Worm (Caenorhabditis elegans): ENCODE data around the gene cif-1.

The cif-1 gene

ce11 chrIV:4686291-4686830 lies 24.2 kb downstream of the cif-1 start:
- TF ChIP-seq nhr-129 (tag; optimal IDR thresholded peaks at IDR 0.05) (no peak), ztf-1 (GFP tag; conservative IDR thresholded peaks at IDR 0.05) (no peak), alr-1 (tag; optimal IDR thresholded peaks at IDR 0.05) (no peak), unc-55 (GFP tag; optimal IDR thresholded peaks at IDR 0.05) (no peak)

- TF ChIP-seq Y55F3AM.14 (GFP tag; optimal IDR thresholded peaks at IDR 0.05) (no peak), dmd-4 (tag; optimal IDR thresholded peaks at IDR 0.05) (no peak), elt-1 (tag; optimal IDR thresholded peaks at IDR 0.05) (no peak), alr-1 (tag; optimal IDR thresholded peaks at IDR 0.05) (no peak), nhr-77 (tag; optimal IDR thresholded peaks at IDR 0.05) (no peak), sem-4 (tag; optimal IDR thresholded peaks at IDR 0.05) (no peak), ama-1 (optimal IDR thresholded peaks at IDR 0.05) (no peak), zag-1 (tag; optimal IDR thresholded peaks at IDR 0.05) (no peak), gmeb-1 (tag; optimal IDR thresholded peaks at IDR 0.05) (no peak), unc-62 (GFP tag; optimal IDR thresholded peaks at IDR 0.05) (no peak)
Observed at ce11 chrIV:4683149-4683548, 27.4 kb downstream of the cif-1 start.

ce11 chrIV:4678718-4679117 lies 31.8 kb downstream of the cif-1 start, which contains the start of gene kin-36:
kin-36 (plus strand) TSS chrIV:4679018.
- TF ChIP-seq ztf-4 (tag; optimal IDR thresholded peaks at IDR 0.05) (no peak), lsy-2 (tag; optimal IDR thresholded peaks at IDR 0.05) (no peak), R02D3.7 (tag; optimal IDR thresholded peaks at IDR 0.05) (no peak), nhr-25 (tag; optimal IDR thresholded peaks at IDR 0.05) (no peak), elt-3 (tag; optimal IDR thresholded peaks at IDR 0.05) (no peak), C34F6.9 (tag; optimal IDR thresholded peaks at IDR 0.05) (no peak), nhr-129 (tag; optimal IDR thresholded peaks at IDR 0.05) (no peak), blmp-1 (tag; optimal IDR thresholded peaks at IDR 0.05; ENCODE audit: insufficient read depth) (no peak), nhr-12 (tag; optimal IDR thresholded peaks at IDR 0.05) (no peak), egl-27 (tag; optimal IDR thresholded peaks at IDR 0.05) (no peak), fos-1 (tag; optimal IDR thresholded peaks at IDR 0.05) (no peak), nhr-77 (tag; optimal IDR thresholded peaks at IDR 0.05) (no peak), lin-11 (tag; optimal IDR thresholded peaks at IDR 0.05) (no peak), unc-55 (GFP tag; optimal IDR thresholded peaks at IDR 0.05) (no peak), skn-1 (tag; optimal IDR thresholded peaks at IDR 0.05) (no peak), sem-4 (tag; optimal IDR thresholded peaks at IDR 0.05) (no peak)

- no peak for TF ChIP-seq aly-2 (tag; optimal IDR thresholded peaks at IDR 0.05)
- TF ChIP-seq nhr-12 (tag; optimal IDR thresholded peaks at IDR 0.05): no peak
- TF ChIP-seq peb-1 (tag; optimal IDR thresholded peaks at IDR 0.05): no peak
- TF ChIP-seq sem-4 (tag; optimal IDR thresholded peaks at IDR 0.05): no peak
- TF ChIP-seq elt-3 (tag; optimal IDR thresholded peaks at IDR 0.05): no peak
- TF ChIP-seq ceh-82 (tag; optimal IDR thresholded peaks at IDR 0.05): no peak
- no peak for TF ChIP-seq lin-13 (GFP tag; optimal IDR thresholded peaks at IDR 0.05)
- TF ChIP-seq mdl-1 (tag; optimal IDR thresholded peaks at IDR 0.05): no peak
- TF ChIP-seq lsy-2 (tag; optimal IDR thresholded peaks at IDR 0.05): no peak
- TF ChIP-seq nhr-25 (tag; optimal IDR thresholded peaks at IDR 0.05): no peak
- TF ChIP-seq snpc-4 (tag; optimal IDR thresholded peaks at IDR 0.05): no peak
- no peak for TF ChIP-seq sma-3 (GFP tag; optimal IDR thresholded peaks at IDR 0.05)
- TF ChIP-seq ama-1 (optimal IDR thresholded peaks at IDR 0.05): no peak
- no peak for TF ChIP-seq mbf-1 (tag; optimal IDR thresholded peaks at IDR 0.05)
- TF ChIP-seq nhr-77 (tag; optimal IDR thresholded peaks at IDR 0.05): no peak
- TF ChIP-seq ceh-16 (tag; optimal IDR thresholded peaks at IDR 0.05): no peak
Observed at ce11 chrIV:4674322-4674721, 36.2 kb downstream of the cif-1 start.

- TF ChIP-seq ceh-16 (tag; optimal IDR thresholded peaks at IDR 0.05): no peak
- no peak for TF ChIP-seq ztf-1 (GFP tag; conservative IDR thresholded peaks at IDR 0.05)
- TF ChIP-seq aly-2 (tag; optimal IDR thresholded peaks at IDR 0.05): no peak
- no peak for TF ChIP-seq nhr-11 (tag; optimal IDR thresholded peaks at IDR 0.05)
- no peak for TF ChIP-seq mbf-1 (tag; optimal IDR thresholded peaks at IDR 0.05)
- TF ChIP-seq unc-55 (GFP tag; optimal IDR thresholded peaks at IDR 0.05): no peak
- no peak for TF ChIP-seq gmeb-1 (tag; optimal IDR thresholded peaks at IDR 0.05)
- no peak for TF ChIP-seq nhr-23 (tag; optimal IDR thresholded peaks at IDR 0.05)
- TF ChIP-seq nhr-25 (tag; optimal IDR thresholded peaks at IDR 0.05): no peak
- TF ChIP-seq zag-1 (tag; optimal IDR thresholded peaks at IDR 0.05): no peak
- no peak for TF ChIP-seq nhr-237 (tag; optimal IDR thresholded peaks at IDR 0.05)
- TF ChIP-seq R02D3.7 (tag; optimal IDR thresholded peaks at IDR 0.05): no peak
- no peak for TF ChIP-seq ZK546.5 (tag; optimal IDR thresholded peaks at IDR 0.05)
- no peak for TF ChIP-seq ztf-4 (tag; optimal IDR thresholded peaks at IDR 0.05)
Observed at ce11 chrIV:4673332-4673731, 37.2 kb downstream of the cif-1 start.

Data from whole organism, L2 larva.